Worm (Caenorhabditis elegans) whole organism, midembryonic: ENCODE measurements around the gene clec-86.

Source experiments
- T22C8.4 ChIP-seq: fragments of 200-800 bp; sonication (Bioruptor generic); IDR thresholded peaks from 2 replicates; pipeline ENCODE4 v1.3.6; 2022; ENCODE audit warnings: missing genetic modification characterization, missing compliant biosample characterization
- cog-1 ChIP-seq: sonication (generic microtip); optimal IDR thresholded peaks from 2 replicates; lab custom pipeline; 2016; ENCODE audit warnings: missing genetic modification characterization, missing compliant biosample characterization
- flt-1 ChIP-seq: fragments of 200-800 bp; sonication (Bioruptor generic); IDR thresholded peaks from 2 replicates; pipeline ENCODE4 v1.3.6; 2022; ENCODE audit warnings: missing genetic modification characterization, missing compliant biosample characterization
- klf-2 ChIP-seq: fragments of 200-800 bp; sonication (Bioruptor generic); conservative IDR thresholded peaks from 2 replicates; pipeline ENCODE4 v1.3.6; 2022; ENCODE audit warnings: missing genetic modification reagents, missing genetic modification characterization, missing compliant biosample characterization
- med-1 ChIP-seq: sonication (generic microtip); optimal IDR thresholded peaks from 2 replicates; lab custom pipeline; 2017; ENCODE audit warnings: missing genetic modification characterization, mild to moderate bottlenecking, missing compliant biosample characterization, antibody characterized with exemption, missing genetic modification reagents; ENCODE audit not compliant: insufficient read depth
- ref-1 ChIP-seq: fragments of 200-800 bp; sonication (Bioruptor generic); conservative IDR thresholded peaks from 2 replicates; pipeline ENCODE4 v1.3.6; 2022; ENCODE audit warnings: missing genetic modification reagents, missing genetic modification characterization, missing compliant biosample characterization
- tab-1 ChIP-seq: fragments of 200-800 bp; sonication (Bioruptor generic); IDR thresholded peaks from 2 replicates; pipeline ENCODE4 v1.3.6; 2022; ENCODE audit warnings: missing genetic modification characterization, missing compliant biosample characterization
- ztf-23 ChIP-seq: fragments of 200-800 bp; sonication (Bioruptor generic); IDR thresholded peaks from 2 replicates; pipeline ENCODE4 v1.3.6; 2022; ENCODE audit warnings: missing genetic modification reagents, missing genetic modification characterization, missing compliant biosample characterization
- ztf-29 ChIP-seq: fragments of 200-800 bp; sonication (Bioruptor generic); IDR thresholded peaks from 2 replicates; pipeline ENCODE4 v1.3.6; 2022; ENCODE audit warnings: missing genetic modification reagents, missing genetic modification characterization, missing compliant biosample characterization

DNA sequence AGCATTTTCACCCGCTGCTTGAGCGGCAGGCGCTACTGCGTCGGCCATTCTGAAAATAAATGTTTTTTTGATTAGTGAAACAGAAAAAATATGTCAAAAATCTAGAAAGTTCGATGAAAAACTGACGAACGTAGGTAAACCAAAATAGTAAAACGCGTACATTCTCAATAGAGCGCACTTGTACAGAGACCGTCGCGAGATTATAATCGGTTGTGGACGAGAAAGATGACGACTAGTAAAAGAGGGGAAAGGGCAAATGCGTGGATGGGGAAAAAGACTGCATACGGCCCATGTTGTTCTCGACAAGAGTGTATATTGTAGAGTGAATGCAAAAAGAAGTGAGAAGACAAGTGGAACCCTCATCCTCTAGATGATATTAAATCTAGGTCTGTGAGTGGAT lies 39.4 kb upstream of the clec-86 start, which contains the start of gene C36B7.6:
- TF ChIP-seq cog-1 (tag; lab: Kevin White, UChicago) (no peak), klf-2 (GFP tag; lab: Robert Waterston, UW) (no peak), ref-1 (GFP tag; lab: Robert Waterston, UW) (no peak), flt-1 (GFP tag; lab: Robert Waterston, UW) (no peak), med-1 (GFP tag; lab: Kevin White, UChicago) (no peak), T22C8.4 (GFP tag; lab: Robert Waterston, UW) (no peak), tab-1 (GFP tag; lab: Robert Waterston, UW) (no peak), ztf-23 (GFP tag; lab: Robert Waterston, UW) (no peak), ztf-29 (no peak)
